Fruit fly (Drosophila melanogaster): ENCODE results near the gene CG13950.

CG13950 gene

dm6 chr2L:870749-871418, 10.9 kb downstream of the CG13950 start (continued):
- peak; percentile 82 for TF ChIP-seq Dref (GFP tag; IDR thresholded peaks at IDR 0.05)
- no peak for TF ChIP-seq insv (GFP tag; optimal IDR thresholded peaks at IDR 0.05)
- TF ChIP-seq gfzf (GFP tag; optimal IDR thresholded peaks at IDR 0.05), result no peak
- TF ChIP-seq CG17328 (GFP tag; IDR thresholded peaks at IDR 0.05), result peak; percentile 78
- TF ChIP-seq CG18262 (tag; optimal IDR thresholded peaks at IDR 0.05), result peak; percentile 43
- TF ChIP-seq grau (tag; optimal IDR thresholded peaks at IDR 0.05), result peak; percentile 68
- TF ChIP-seq CG33557 (GFP tag; optimal IDR thresholded peaks at IDR 0.05), result no peak
- no peak for TF ChIP-seq Lim3 (GFP tag; IDR thresholded peaks at IDR 0.05)
- TF ChIP-seq sug (tag; optimal IDR thresholded peaks at IDR 0.05), result peak; percentile 65
- TF ChIP-seq CG11723 (GFP tag; optimal IDR thresholded peaks at IDR 0.05), result peak; percentile 39
- TF ChIP-seq CG8478 (optimal IDR thresholded peaks at IDR 0.05), result no peak
- TF ChIP-seq trem (tag; optimal IDR thresholded peaks at IDR 0.05), result peak; percentile 100
- peak; percentile 68 for TF ChIP-seq tup (GFP tag; optimal IDR thresholded peaks at IDR 0.05)
- peak; percentile 5 for TF ChIP-seq CG2202 (tag; optimal IDR thresholded peaks at IDR 0.05)
- TF ChIP-seq CG17385 (GFP tag; optimal IDR thresholded peaks at IDR 0.05), result peak; percentile 29
- peak; percentile 76 for TF ChIP-seq Xbp1 (GFP tag; optimal IDR thresholded peaks at IDR 0.05)
- TF ChIP-seq CG13287 (GFP tag; IDR thresholded peaks at IDR 0.05; ENCODE audit: partially characterized antibody), result peak; percentile 58
- no peak for TF ChIP-seq CG43689 (GFP tag; IDR thresholded peaks at IDR 0.05)
- TF ChIP-seq CG12659 (GFP tag; optimal IDR thresholded peaks at IDR 0.05), result peak; percentile 82
- peak; percentile 55; the same call in 2 of the 3 replicates for TF ChIP-seq CG11560 (tag; IDR thresholded peaks at IDR 0.05)
- peak; percentile 79 for TF ChIP-seq onecut (GFP tag; IDR thresholded peaks at IDR 0.05)
- no peak for TF ChIP-seq dimm (GFP tag; IDR thresholded peaks at IDR 0.05)
- TF ChIP-seq CG1233 (GFP tag; optimal IDR thresholded peaks at IDR 0.05), result peak; percentile 47
- peak; percentile 39 for TF ChIP-seq CG14710 (tag; optimal IDR thresholded peaks at IDR 0.05)
- peak; percentile 48 for TF ChIP-seq CG17186 (GFP tag; optimal IDR thresholded peaks at IDR 0.05)
- TF ChIP-seq Dek (tag; optimal IDR thresholded peaks at IDR 0.05), result peak; percentile 43
- peak; percentile 62 for TF ChIP-seq Dip3 (GFP tag; optimal IDR thresholded peaks at IDR 0.05)
- no peak for TF ChIP-seq zen2 (GFP tag; IDR thresholded peaks at IDR 0.05; ENCODE audit: partially characterized antibody)
- peak; percentile 62 for TF ChIP-seq cwo (GFP tag; optimal IDR thresholded peaks at IDR 0.05)
- peak; percentile 38 for TF ChIP-seq CG3995 (GFP tag; optimal IDR thresholded peaks at IDR 0.05)
- peak; percentile 78 for TF ChIP-seq ara (GFP tag; IDR thresholded peaks at IDR 0.05)
- no peak for TF ChIP-seq Nf-YB (GFP tag; optimal IDR thresholded peaks at IDR 0.05)
- TF ChIP-seq caup (GFP tag; optimal IDR thresholded peaks at IDR 0.05; ENCODE audit: severe bottlenecking), result peak; percentile 61
- TF ChIP-seq CG12942 (GFP tag; optimal IDR thresholded peaks at IDR 0.05), result peak; percentile 74
- peak; percentile 54 for TF ChIP-seq ewg (GFP tag; optimal IDR thresholded peaks at IDR 0.05)
- peak; percentile 53 for TF ChIP-seq pnt (GFP tag; optimal IDR thresholded peaks at IDR 0.05)
- peak; percentile 48 for TF ChIP-seq Fer3 (tag; optimal IDR thresholded peaks at IDR 0.05)
- TF ChIP-seq NK7.1 (GFP tag; optimal IDR thresholded peaks at IDR 0.05), result peak; percentile 50
- TF ChIP-seq Sox102F (GFP tag; optimal IDR thresholded peaks at IDR 0.05), result peak; percentile 59
- peak; percentile 74 for TF ChIP-seq CG14441 (GFP tag; IDR thresholded peaks at IDR 0.05)
- TF ChIP-seq wek (GFP tag; optimal IDR thresholded peaks at IDR 0.05), result peak; percentile 21
- no peak for TF ChIP-seq kah (GFP tag; optimal IDR thresholded peaks at IDR 0.05)
- TF ChIP-seq wor (GFP tag; IDR thresholded peaks at IDR 0.05), result no peak
- TF ChIP-seq CG32767 (GFP tag; IDR thresholded peaks at IDR 0.05), result no peak; the same call in 1 of the 2 replicates
- TF ChIP-seq pho (GFP tag; optimal IDR thresholded peaks at IDR 0.05), result peak; percentile 74
- TF ChIP-seq inv (GFP tag; IDR thresholded peaks at IDR 0.05; ENCODE audit: partially characterized antibody), result no peak
- peak; percentile 80 for TF ChIP-seq Side (GFP tag; optimal IDR thresholded peaks at IDR 0.05)
- TF ChIP-seq gsb (GFP tag; IDR thresholded peaks at IDR 0.05), result peak; percentile 45
- peak; percentile 29 for TF ChIP-seq sqz (GFP tag; optimal IDR thresholded peaks at IDR 0.05)

Measured in whole organism, embryonic.